Fruit fly (Drosophila melanogaster): ENCODE results near the gene CG9922.

The CG9922 gene

DNA sequence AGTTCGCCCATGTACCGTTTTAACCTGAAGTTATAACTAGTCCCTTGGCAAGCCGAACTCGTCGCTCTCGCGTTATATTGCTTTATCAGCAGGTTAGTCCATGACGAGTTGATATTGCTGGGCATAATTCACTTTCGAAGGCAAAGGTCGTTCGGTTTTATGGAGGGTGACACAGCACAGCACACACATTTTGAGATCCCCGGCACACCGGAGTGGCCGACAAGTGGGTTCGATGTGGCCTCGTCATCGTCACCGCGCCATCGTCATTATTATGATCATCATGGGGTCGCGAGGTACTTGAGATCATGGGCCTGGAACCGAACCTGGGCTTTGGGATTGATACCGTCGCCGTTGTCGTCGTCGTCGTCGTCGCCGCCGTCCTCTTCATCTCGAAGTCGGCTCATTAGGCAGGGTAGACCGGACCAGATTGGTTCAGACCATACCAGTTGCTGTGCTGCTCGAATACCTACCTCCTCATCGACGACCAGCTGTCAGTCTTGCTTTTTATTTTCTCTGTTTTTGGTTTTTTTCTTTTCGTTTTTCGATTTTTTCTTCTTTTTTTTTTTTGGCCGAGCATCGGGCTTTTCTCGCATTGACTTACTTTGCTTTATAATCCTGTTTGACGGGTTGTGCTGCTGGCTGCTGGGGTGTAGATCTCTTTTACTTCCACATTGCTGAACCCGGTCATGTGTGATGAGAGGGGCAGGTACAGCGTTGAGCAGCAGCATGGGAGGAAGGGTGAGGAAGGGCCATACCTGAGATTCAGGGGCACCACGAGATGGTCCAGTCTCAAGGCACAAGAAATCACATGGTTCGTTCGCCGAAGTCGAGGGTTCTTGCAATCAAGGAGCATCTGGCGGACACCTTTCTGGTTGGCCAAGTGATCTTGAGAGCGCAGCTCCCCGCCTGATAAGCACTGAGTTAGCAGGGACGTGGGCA is 25.1 kb upstream of the CG9922 start:
- TF ChIP-seq insv (optimal IDR thresholded peaks at IDR 0.05) (no peak), h (optimal IDR thresholded peaks at IDR 0.05) (no peak), Myc (optimal IDR thresholded peaks at IDR 0.05) (no peak), ttk (optimal IDR thresholded peaks at IDR 0.05) (no peak), Sin3A (optimal IDR thresholded peaks at IDR 0.05) (no peak), psq (optimal IDR thresholded peaks at IDR 0.05) (no peak)

DNA sequence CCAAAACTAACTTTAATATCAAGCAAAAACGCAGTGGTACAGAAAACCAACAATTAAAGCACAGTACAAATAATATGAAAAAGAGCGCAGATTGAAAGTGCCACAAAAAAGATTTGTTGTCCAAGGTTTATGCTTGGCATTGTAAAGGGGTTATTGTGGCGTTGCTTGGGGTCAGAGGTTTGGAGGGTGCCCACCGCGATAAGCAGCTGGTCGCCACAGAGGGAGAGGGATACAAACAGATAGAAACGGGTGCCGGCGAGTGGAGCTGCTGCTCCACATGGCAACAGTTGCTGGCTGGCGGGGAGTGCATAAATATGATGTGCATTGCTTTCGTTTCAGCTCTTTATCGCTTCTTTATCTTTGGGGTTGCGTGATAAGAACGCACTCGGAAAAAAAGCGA is 24.2 kb upstream of the CG9922 start:
- TF ChIP-seq h (optimal IDR thresholded peaks at IDR 0.05) (no peak), Sin3A (optimal IDR thresholded peaks at IDR 0.05) (no peak), Myc (optimal IDR thresholded peaks at IDR 0.05) (no peak), psq (optimal IDR thresholded peaks at IDR 0.05) (no peak), ttk (optimal IDR thresholded peaks at IDR 0.05) (no peak), insv (optimal IDR thresholded peaks at IDR 0.05) (no peak)

DNA sequence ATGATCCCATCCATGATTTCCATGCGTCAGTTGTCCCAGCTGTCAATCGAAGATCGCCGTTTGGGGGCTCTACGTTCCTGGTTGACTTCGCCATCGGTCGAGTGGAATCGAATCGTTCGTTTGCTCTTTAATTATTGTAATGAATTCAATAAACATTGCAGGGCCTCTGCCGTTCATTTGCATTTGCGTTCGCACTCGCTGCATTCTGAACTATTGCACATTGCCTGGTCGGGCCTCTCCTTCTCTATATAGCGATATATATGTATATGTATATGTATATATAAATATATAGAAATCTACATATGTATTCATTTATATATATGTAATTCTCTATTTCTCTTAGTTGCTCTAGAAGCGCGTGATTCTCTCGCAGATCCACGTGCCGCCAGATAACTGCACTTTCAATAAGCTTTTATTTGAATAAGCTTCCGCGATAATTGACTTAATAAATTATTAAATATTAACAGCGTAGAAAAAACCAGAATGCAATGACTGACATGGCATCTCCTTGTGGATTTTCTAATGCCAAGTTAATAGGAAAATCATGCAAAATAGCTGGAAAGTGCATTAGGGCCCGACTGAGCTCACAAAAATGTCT is 23.6 kb upstream of the CG9922 start:
- no peak for TF ChIP-seq h (optimal IDR thresholded peaks at IDR 0.05)
- no peak for TF ChIP-seq insv (optimal IDR thresholded peaks at IDR 0.05)
- no peak for TF ChIP-seq Myc (optimal IDR thresholded peaks at IDR 0.05)
- TF ChIP-seq ttk (optimal IDR thresholded peaks at IDR 0.05): no peak
- no peak for TF ChIP-seq Sin3A (optimal IDR thresholded peaks at IDR 0.05)
- no peak for TF ChIP-seq psq (optimal IDR thresholded peaks at IDR 0.05)

DNA sequence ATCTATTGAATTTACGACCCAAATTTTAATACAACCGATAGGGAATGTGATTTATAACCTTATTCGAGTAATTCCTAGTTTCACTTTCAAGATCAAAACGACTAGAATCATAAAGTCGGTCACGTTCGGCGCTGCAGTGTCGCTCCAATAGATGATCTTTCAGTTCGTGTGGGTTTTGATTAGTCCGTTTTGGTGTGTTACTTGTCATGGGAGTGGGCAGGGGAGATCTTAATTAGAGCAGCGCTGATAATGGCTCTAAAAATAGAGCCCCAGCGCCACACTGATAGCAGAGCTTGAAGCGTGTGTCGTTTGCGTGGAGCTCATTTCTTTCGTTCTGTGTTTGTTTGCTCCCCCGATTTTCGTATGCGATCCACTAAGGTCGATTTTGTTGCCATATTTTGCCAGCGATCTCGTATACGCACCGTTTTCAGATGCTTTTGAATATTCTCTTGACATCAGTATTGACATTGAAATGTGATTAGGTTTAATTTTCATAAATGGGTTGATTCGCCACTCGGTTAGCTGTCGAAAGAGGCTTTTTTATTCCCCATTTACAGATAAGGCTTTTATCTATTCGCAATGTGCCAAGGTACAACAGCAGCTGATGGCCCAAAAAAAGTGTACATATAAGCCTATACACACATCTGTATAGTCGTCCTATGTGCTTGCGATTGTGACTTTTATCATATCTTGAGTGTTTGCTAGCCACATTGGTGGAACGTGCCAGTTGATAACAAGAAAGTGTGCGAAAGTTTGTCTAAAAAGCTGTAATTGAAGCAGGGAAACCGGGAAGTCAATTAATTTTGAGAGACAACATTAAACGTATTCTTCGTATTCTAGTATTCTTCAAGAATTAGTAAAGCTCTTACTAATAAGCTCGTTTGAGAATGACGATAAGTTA is 22.6 kb upstream of the CG9922 start:
- TF ChIP-seq ttk (optimal IDR thresholded peaks at IDR 0.05): no peak
- no peak for TF ChIP-seq insv (optimal IDR thresholded peaks at IDR 0.05)
- TF ChIP-seq Sin3A (optimal IDR thresholded peaks at IDR 0.05): no peak
- TF ChIP-seq psq (optimal IDR thresholded peaks at IDR 0.05): no peak
- TF ChIP-seq h (optimal IDR thresholded peaks at IDR 0.05): no peak
- no peak for TF ChIP-seq Myc (optimal IDR thresholded peaks at IDR 0.05)

DNA sequence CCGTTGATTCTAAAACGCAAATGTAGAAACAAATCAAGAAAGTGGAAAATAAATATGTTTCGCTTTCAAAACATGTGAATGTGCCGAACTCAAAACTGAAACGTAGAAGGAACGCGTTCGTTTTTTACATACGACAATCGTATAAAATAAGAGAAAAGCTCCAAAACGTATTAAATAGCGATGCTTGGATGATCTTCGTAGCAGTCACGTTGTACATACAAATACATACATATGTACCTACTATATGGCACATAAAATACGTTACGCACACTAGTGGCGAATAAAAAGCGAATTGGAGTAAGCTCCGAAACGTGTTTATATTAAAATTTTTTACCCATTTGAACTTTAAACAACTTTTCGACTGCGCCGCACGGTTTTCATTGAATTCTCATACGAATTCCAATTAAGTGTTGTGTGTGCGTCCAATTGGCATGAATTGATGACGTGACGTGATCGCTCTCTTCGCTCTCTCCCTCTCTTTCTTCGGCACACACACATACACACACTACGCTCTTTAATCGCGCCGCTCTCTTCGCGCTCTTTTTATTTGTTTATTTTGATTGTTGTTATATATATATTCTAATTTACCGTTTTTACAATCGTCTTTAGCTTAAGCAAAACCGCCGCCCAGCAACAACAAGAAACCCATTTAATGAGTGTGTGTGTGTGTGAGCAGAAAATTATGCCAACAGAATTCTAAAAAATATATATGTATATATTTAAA is 21.1 kb upstream of the CG9922 start:
- TF ChIP-seq ttk (optimal IDR thresholded peaks at IDR 0.05) (no peak), insv (optimal IDR thresholded peaks at IDR 0.05) (no peak), Myc (optimal IDR thresholded peaks at IDR 0.05) (no peak), psq (optimal IDR thresholded peaks at IDR 0.05) (no peak), Sin3A (optimal IDR thresholded peaks at IDR 0.05) (no peak), h (optimal IDR thresholded peaks at IDR 0.05) (no peak)

DNA sequence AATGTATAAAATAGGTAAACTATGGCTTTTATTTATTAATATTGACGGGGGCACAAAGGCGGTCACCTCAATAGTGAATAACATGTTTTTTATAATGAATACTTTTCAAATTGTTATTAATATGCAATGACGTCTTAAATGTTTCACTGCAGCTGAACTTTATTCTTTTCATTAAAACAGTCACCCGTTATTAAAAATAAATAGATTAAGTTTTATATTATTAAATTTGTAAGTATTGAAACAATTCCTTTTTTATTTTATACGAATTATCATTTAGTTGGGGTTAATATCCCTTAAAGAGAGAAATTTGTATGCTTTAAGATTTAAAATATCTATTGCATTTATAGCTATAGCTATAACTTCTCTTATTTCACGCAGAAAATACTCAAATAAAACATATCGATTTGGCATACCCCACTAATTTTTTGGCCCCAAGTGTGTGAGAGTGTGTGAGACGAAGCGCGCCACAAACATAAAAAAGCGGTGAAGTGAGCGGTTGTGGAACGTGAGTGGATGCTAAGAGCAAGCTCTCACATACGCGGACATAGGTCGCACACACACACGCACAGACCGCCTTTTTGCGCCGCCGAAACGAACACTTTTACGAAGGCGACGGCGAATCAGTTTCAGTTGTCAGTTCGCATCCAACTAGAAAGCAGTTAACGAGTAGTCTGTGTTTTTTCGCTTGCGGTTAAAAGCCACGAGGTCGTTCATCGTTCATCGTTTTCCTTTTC is 20.3 kb upstream of the CG9922 start, which contains the start of gene foxo:
TSS of gene foxo (plus strand) at position 626 of the 734 bp plus-strand sequence.
- TF ChIP-seq Myc (optimal IDR thresholded peaks at IDR 0.05) (no peak), Sin3A (optimal IDR thresholded peaks at IDR 0.05) (no peak), psq (optimal IDR thresholded peaks at IDR 0.05) (no peak), insv (optimal IDR thresholded peaks at IDR 0.05) (no peak), ttk (optimal IDR thresholded peaks at IDR 0.05) (no peak), h (optimal IDR thresholded peaks at IDR 0.05) (no peak)

DNA sequence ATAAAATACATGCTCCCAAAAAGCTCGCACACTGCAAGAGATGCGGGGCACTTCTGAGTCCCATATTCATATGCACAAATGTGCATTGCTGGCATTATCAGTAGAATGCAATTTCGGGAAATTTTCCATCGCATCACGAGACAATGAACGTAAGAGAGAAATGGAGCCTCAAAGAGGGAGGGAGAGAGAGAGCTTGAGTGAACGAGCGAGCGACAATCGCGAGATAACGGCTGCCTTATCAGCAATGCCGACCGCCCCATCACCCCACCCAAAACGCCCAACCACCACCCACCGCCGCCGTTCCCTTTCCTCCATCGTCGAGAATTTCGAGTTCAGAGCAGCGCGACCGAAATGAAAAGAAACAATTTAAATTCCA is 19.7 kb upstream of the CG9922 start:
- no peak for TF ChIP-seq Myc (optimal IDR thresholded peaks at IDR 0.05)
- no peak for TF ChIP-seq h (optimal IDR thresholded peaks at IDR 0.05)
- no peak for TF ChIP-seq psq (optimal IDR thresholded peaks at IDR 0.05)
- no peak for TF ChIP-seq insv (optimal IDR thresholded peaks at IDR 0.05)
- no peak for TF ChIP-seq Sin3A (optimal IDR thresholded peaks at IDR 0.05)
- no peak for TF ChIP-seq ttk (optimal IDR thresholded peaks at IDR 0.05)

DNA sequence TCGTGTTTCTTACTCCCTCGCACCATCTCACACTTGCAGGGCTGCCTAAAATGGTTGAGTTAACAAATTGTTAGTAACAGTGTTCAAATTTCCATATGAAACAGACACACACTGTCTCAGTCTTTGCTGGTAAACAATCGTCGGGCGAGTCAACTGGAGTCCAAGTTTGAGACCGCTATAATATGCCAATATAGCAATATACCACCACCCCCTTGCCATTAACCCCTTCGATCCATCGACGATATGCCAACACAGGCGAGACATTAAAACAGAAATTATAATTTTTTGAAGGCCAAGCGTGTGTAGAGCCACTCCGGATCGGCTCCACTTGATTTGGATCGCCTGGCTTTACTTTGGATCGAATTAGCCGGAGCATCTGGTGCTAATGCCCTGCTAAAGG is 17.9 kb upstream of the CG9922 start:
- TF ChIP-seq Sin3A (optimal IDR thresholded peaks at IDR 0.05) (no peak), ttk (optimal IDR thresholded peaks at IDR 0.05) (no peak), Myc (optimal IDR thresholded peaks at IDR 0.05) (no peak), h (optimal IDR thresholded peaks at IDR 0.05) (no peak), psq (optimal IDR thresholded peaks at IDR 0.05) (no peak)

DNA sequence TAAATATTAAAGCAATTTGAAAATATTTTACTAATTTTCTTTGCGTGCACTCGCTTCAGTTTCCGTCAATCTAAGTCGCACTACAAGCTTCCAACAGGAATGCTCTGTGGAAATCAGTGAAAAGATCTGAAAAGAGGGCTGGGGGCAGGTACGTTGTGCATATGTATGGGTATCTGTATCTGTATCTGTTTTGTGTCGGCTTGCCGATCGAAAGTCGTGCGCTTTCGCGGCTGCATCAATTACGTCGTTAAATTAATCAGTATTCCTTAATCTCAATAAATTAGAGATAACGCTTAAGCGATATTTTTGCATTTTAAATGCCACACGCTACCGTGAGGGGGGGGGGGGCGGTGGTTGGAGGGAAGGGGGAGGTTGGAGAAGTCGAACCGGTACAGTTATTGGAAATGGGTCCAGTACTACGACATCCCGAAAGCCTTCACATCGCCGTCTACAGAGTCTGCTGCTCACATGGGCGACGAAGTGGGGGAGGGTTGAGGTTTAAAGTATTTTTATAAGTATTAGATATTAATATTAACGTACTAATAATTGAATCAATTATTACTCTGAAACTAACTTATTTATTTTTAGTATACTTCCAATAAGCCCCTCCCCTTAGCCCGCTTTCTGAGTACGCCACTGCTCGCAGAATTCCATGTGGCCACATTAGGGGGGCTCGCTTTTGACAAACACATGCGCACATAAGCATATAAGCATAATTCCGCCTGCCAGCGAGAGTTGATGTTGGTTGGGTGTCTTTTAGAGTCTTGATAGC is 17.0 kb upstream of the CG9922 start:
- TF ChIP-seq insv (optimal IDR thresholded peaks at IDR 0.05) (no peak), Myc (optimal IDR thresholded peaks at IDR 0.05) (no peak), psq (optimal IDR thresholded peaks at IDR 0.05) (no peak), Sin3A (optimal IDR thresholded peaks at IDR 0.05) (no peak), ttk (optimal IDR thresholded peaks at IDR 0.05) (no peak), h (optimal IDR thresholded peaks at IDR 0.05) (no peak)

All from Kc167 (cell line).